Fruit fly (Drosophila melanogaster): Measurements from ENCODE around the gene CG10077.

CG10077 gene

dm6 chr3L:7002355-7002754 lies 46.7 kb upstream of the CG10077 start:
- TF ChIP-seq dsf (GFP tag; optimal IDR thresholded peaks at IDR 0.05; ENCODE audit: borderline replicate concordance) = no peak
- no peak for TF ChIP-seq Abd-B (GFP tag; optimal IDR thresholded peaks at IDR 0.05)
- no peak for TF ChIP-seq br (GFP tag; optimal IDR thresholded peaks at IDR 0.05)
- TF ChIP-seq fru (GFP tag; optimal IDR thresholded peaks at IDR 0.05) = no peak
- TF ChIP-seq sage (GFP tag; optimal IDR thresholded peaks at IDR 0.05) = no peak
- no peak for TF ChIP-seq Hr83 (GFP tag; optimal IDR thresholded peaks at IDR 0.05; ENCODE audit: poor library complexity, severe bottlenecking)
- TF ChIP-seq CrebA (GFP tag; optimal IDR thresholded peaks at IDR 0.05; ENCODE audit: borderline replicate concordance) = no peak
- TF ChIP-seq jim (GFP tag; optimal IDR thresholded peaks at IDR 0.05) = no peak
- TF ChIP-seq OdsH (GFP tag; optimal IDR thresholded peaks at IDR 0.05) = no peak
- no peak for TF ChIP-seq foxo (GFP tag; optimal IDR thresholded peaks at IDR 0.05)
- no peak for TF ChIP-seq sv (GFP tag; optimal IDR thresholded peaks at IDR 0.05)
- no peak for TF ChIP-seq Dif (GFP tag; optimal IDR thresholded peaks at IDR 0.05; ENCODE audit: partially characterized antibody)
- no peak for TF ChIP-seq dmrt93B (GFP tag; optimal IDR thresholded peaks at IDR 0.05)
- no peak for TF ChIP-seq GATAd (GFP tag; optimal IDR thresholded peaks at IDR 0.05)
- TF ChIP-seq N (GFP tag; optimal IDR thresholded peaks at IDR 0.05) = no peak
- no peak for TF ChIP-seq Mio (GFP tag; optimal IDR thresholded peaks at IDR 0.05)

dm6 chr3L:7001855-7002254 lies 46.2 kb upstream of the CG10077 start:
- TF ChIP-seq sv (GFP tag; optimal IDR thresholded peaks at IDR 0.05) (no peak), dsf (GFP tag; optimal IDR thresholded peaks at IDR 0.05; ENCODE audit: borderline replicate concordance) (no peak), N (GFP tag; optimal IDR thresholded peaks at IDR 0.05) (no peak), Mio (GFP tag; optimal IDR thresholded peaks at IDR 0.05) (no peak), Abd-B (GFP tag; optimal IDR thresholded peaks at IDR 0.05) (no peak), CG32264 (GFP tag; optimal IDR thresholded peaks at IDR 0.05) (no peak), Sp1 (GFP tag; optimal IDR thresholded peaks at IDR 0.05) (no peak), HLH106 (tag; optimal IDR thresholded peaks at IDR 0.05) (no peak), lola (GFP tag; optimal IDR thresholded peaks at IDR 0.05) (no peak), tai (GFP tag; optimal IDR thresholded peaks at IDR 0.05) (no peak), Jra (GFP tag; optimal IDR thresholded peaks at IDR 0.05) (no peak), psq (GFP tag; optimal IDR thresholded peaks at IDR 0.05) (no peak), Hr78 (GFP tag; optimal IDR thresholded peaks at IDR 0.05) (no peak), Dfd (GFP tag; optimal IDR thresholded peaks at IDR 0.05) (no peak)

dm6 chr3L:6999993-7000392 lies 44.3 kb upstream of the CG10077 start:
- TF ChIP-seq GATAd (GFP tag; optimal IDR thresholded peaks at IDR 0.05) (no peak), dmrt93B (GFP tag; optimal IDR thresholded peaks at IDR 0.05) (no peak)

dm6 chr3L:6998692-6999091 lies 43.0 kb upstream of the CG10077 start, which contains the start of gene Mp:
Gene Mp (plus strand): TSS chr3L:6998843.
- TF ChIP-seq Rel (GFP tag; optimal IDR thresholded peaks at IDR 0.05) (no peak), Rel (tag; optimal IDR thresholded peaks at IDR 0.05) (no peak), dmrt93B (GFP tag; optimal IDR thresholded peaks at IDR 0.05) (no peak), OdsH (GFP tag; optimal IDR thresholded peaks at IDR 0.05) (no peak)

dm6 chr3L:6997410-6997809 lies 41.7 kb upstream of the CG10077 start:
- no peak for TF ChIP-seq Jra (GFP tag; optimal IDR thresholded peaks at IDR 0.05)
- no peak for TF ChIP-seq CG32264 (GFP tag; optimal IDR thresholded peaks at IDR 0.05)
- no peak for TF ChIP-seq Rel (GFP tag; optimal IDR thresholded peaks at IDR 0.05)
- TF ChIP-seq Rel (tag; optimal IDR thresholded peaks at IDR 0.05) = no peak
- TF ChIP-seq woc (GFP tag; optimal IDR thresholded peaks at IDR 0.05) = no peak
- TF ChIP-seq tai (GFP tag; optimal IDR thresholded peaks at IDR 0.05) = no peak
- no peak for TF ChIP-seq Hr78 (GFP tag; optimal IDR thresholded peaks at IDR 0.05)
- TF ChIP-seq Mio (GFP tag; optimal IDR thresholded peaks at IDR 0.05) = no peak
- TF ChIP-seq Sp1 (GFP tag; optimal IDR thresholded peaks at IDR 0.05) = no peak
- no peak for TF ChIP-seq brk (GFP tag; optimal IDR thresholded peaks at IDR 0.05)
- no peak for TF ChIP-seq Abd-B (GFP tag; optimal IDR thresholded peaks at IDR 0.05)
- no peak for TF ChIP-seq N (GFP tag; optimal IDR thresholded peaks at IDR 0.05)
- no peak for TF ChIP-seq jim (GFP tag; optimal IDR thresholded peaks at IDR 0.05)
- TF ChIP-seq rgr (GFP tag; optimal IDR thresholded peaks at IDR 0.05) = no peak
- no peak for TF ChIP-seq Hr83 (GFP tag; optimal IDR thresholded peaks at IDR 0.05; ENCODE audit: poor library complexity, severe bottlenecking)
- TF ChIP-seq Hnf4 (GFP tag; optimal IDR thresholded peaks at IDR 0.05) = no peak
- TF ChIP-seq OdsH (GFP tag; optimal IDR thresholded peaks at IDR 0.05) = no peak
- no peak for TF ChIP-seq Dif (GFP tag; optimal IDR thresholded peaks at IDR 0.05; ENCODE audit: partially characterized antibody)
- no peak for TF ChIP-seq fru (GFP tag; optimal IDR thresholded peaks at IDR 0.05)

Data from whole organism, wandering third instar larva.